Worm (Caenorhabditis elegans): ENCODE results near the gene R13D11.1.
"Not testable (repeated sequence)": the region's sequence is repeated elsewhere in the genome, so short reads cannot be mapped to it uniquely, and the experiment has no call there.

DNA sequence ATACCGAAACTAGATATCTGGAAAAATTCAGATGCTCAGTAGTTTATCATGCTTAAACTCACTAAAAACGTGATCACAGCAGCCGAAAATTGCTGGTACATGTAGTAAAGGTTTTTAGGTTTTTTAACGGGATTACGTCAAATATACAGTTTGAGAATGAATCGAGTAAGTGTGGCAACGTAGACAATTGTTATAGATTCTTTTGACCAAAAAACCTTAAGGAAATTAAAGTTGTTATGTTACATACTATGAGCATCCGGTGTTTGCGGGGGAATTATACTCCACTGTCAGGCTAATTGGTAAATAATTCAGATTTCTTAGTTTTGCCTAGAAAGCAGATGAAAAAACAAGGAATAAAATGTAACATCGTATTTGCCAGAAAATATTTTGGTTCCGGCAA, 3.3 kb downstream of the R13D11.1 start, which contains the start of gene srx-32:
- not testable (repeated sequence) for TF ChIP-seq him-1, dao-5 (tag; optimal IDR thresholded peaks at IDR 0.05)

Data from whole organism, L4/young adult.